Worm (Caenorhabditis elegans) whole organism, L4 larva: ENCODE results near the gene T05H10.4.

Experiments used
- R02D3.7 ChIP-seq: fragments of 150-350 bp; sonication (generic microtip); optimal IDR thresholded peaks from 3 replicates; lab custom pipeline; 2014; ENCODE audit warnings: missing biosample characterization, missing genetic modification characterization
- ceh-44 ChIP-seq: fragments of 200-800 bp; sonication (Bioruptor generic); IDR thresholded peaks from 2 replicates; pipeline ENCODE4 v1.3.6; 2022; ENCODE audit warnings: missing genetic modification reagents, missing genetic modification characterization, missing compliant biosample characterization
- dve-1 ChIP-seq: sonication (generic microtip); optimal IDR thresholded peaks from 2 replicates; lab custom pipeline; 2017; ENCODE audit warnings: antibody characterized with exemption, mild to moderate bottlenecking, missing genetic modification characterization, missing compliant biosample characterization; ENCODE audit not compliant: insufficient read depth
- fkh-10 ChIP-seq: fragments of 150-350 bp; optimal IDR thresholded peaks from 2 replicates; lab custom pipeline; 2014; ENCODE audit warnings: missing biosample characterization, missing genetic modification reagents, missing genetic modification characterization
- lin-15B ChIP-seq: fragments of 150-350 bp; sonication (generic microtip); optimal IDR thresholded peaks from 3 replicates; lab custom pipeline; 2014; ENCODE audit warnings: missing biosample characterization, missing genetic modification characterization
- mep-1 ChIP-seq: fragments of 150-350 bp; sonication (generic microtip); optimal IDR thresholded peaks from 3 replicates; lab custom pipeline; 2014; ENCODE audit warnings: missing biosample characterization, missing genetic modification characterization
- nhr-102 ChIP-seq: sonication (generic microtip); optimal IDR thresholded peaks from 2 replicates; lab custom pipeline; 2016; ENCODE audit warnings: mild to moderate bottlenecking, missing genetic modification characterization, moderate library complexity, missing compliant biosample characterization
- nhr-25 ChIP-seq: sonication (generic microtip); optimal IDR thresholded peaks from 2 replicates; lab custom pipeline; 2017; ENCODE audit warnings: missing genetic modification characterization, mild to moderate bottlenecking, missing compliant biosample characterization, antibody characterized with exemption, moderate library complexity, borderline replicate concordance; ENCODE audit not compliant: insufficient read depth
- nhr-76 ChIP-seq: fragments of 150-350 bp; optimal IDR thresholded peaks from 2 replicates; lab custom pipeline; 2014; ENCODE audit warnings: missing biosample characterization, missing genetic modification characterization
- snpc-1.2 ChIP-seq: fragments of 200-800 bp; sonication (Bioruptor generic); IDR thresholded peaks from 2 replicates; pipeline ENCODE4 v1.3.6; 2022; ENCODE audit warnings: missing genetic modification reagents, missing genetic modification characterization, missing compliant biosample characterization
- unc-130 ChIP-seq: sonication (generic microtip); optimal IDR thresholded peaks from 2 replicates; lab custom pipeline; 2016; ENCODE audit warnings: missing genetic modification reagents, missing genetic modification characterization, missing compliant biosample characterization
- unc-39 ChIP-seq: sonication (generic microtip); optimal IDR thresholded peaks from 2 replicates; lab custom pipeline; 2017; ENCODE audit warnings: missing biosample characterization, missing genetic modification characterization
- zip-2 ChIP-seq: fragments of 150-350 bp; optimal IDR thresholded peaks from 2 replicates; lab custom pipeline; 2014; ENCODE audit warnings: missing biosample characterization, missing genetic modification characterization

- TF ChIP-seq nhr-25 (tag; lab: Kevin White, UChicago), result no peak
- TF ChIP-seq unc-39, result no peak
- no peak for TF ChIP-seq nhr-102 (tag; lab: Kevin White, UChicago)
- no peak for TF ChIP-seq mep-1 (tag; lab: Kevin White, UChicago)
- TF ChIP-seq lin-15B (tag; lab: Kevin White, UChicago), result no peak
- TF ChIP-seq zip-2 (tag; lab: Kevin White, UChicago), result no peak
- no peak for TF ChIP-seq ceh-44 (GFP tag; lab: Robert Waterston, UW)
- no peak for TF ChIP-seq snpc-1.2 (GFP tag; lab: Robert Waterston, UW)
- no peak for TF ChIP-seq nhr-76
- no peak for TF ChIP-seq fkh-10
- TF ChIP-seq R02D3.7 (tag; lab: Kevin White, UChicago), result no peak
- TF ChIP-seq dve-1, result no peak
- TF ChIP-seq unc-130 (GFP tag; lab: Kevin White, UChicago), result no peak
Observed at ce11 chrII:8071012-8071625, 18.2 kb downstream of the T05H10.4 start.
